Worm (Caenorhabditis elegans): ENCODE data around the gene ccep-135.

ccep-135 gene

ce11 chrIII:3065876-3066509 lies 25.7 kb upstream of the ccep-135 start:
- TF ChIP-seq zfh-2 (GFP tag; conservative IDR thresholded peaks at IDR 0.05) (0 out of 2 replicates have a peak, but pooled peaks have one; percentile 35), mcd-1 (GFP tag; IDR thresholded peaks at IDR 0.05) (peak; percentile 64), hrde-1 (tag; optimal IDR thresholded peaks at IDR 0.05; ENCODE audit: borderline replicate concordance) (no peak), ztf-6 (GFP tag; IDR thresholded peaks at IDR 0.05) (no peak), snpc-4 (GFP tag; optimal IDR thresholded peaks at IDR 0.05) (no peak), snpc-4 (tag; optimal IDR thresholded peaks at IDR 0.05) (no peak), attf-5 (GFP tag; optimal IDR thresholded peaks at IDR 0.05) (peak; percentile 69), lin-40 (tag; optimal IDR thresholded peaks at IDR 0.05) (peak; percentile 54), ceh-27 (GFP tag; optimal IDR thresholded peaks at IDR 0.05) (peak; percentile 59), ceh-91 (GFP tag; IDR thresholded peaks at IDR 0.05) (no peak), cebp-1 (GFP tag; IDR thresholded peaks at IDR 0.05) (no peak), cebp-1 (tag; optimal IDR thresholded peaks at IDR 0.05) (peak; percentile 75), rec-8 (tag; optimal IDR thresholded peaks at IDR 0.05) (no peak), F55B11.4 (tag; optimal IDR thresholded peaks at IDR 0.05; ENCODE audit: borderline replicate concordance, insufficient read depth) (no peak), nfya-1 (tag; optimal IDR thresholded peaks at IDR 0.05; ENCODE audit: borderline replicate concordance, insufficient read depth) (no peak), dox-1 (GFP tag; IDR thresholded peaks at IDR 0.05) (peak; percentile 48; the same call in 1 of the 2 replicates), madf-8 (GFP tag; conservative IDR thresholded peaks at IDR 0.05) (no peak), B0019.2 (GFP tag; conservative IDR thresholded peaks at IDR 0.05) (no peak), madf-6 (GFP tag; IDR thresholded peaks at IDR 0.05) (no peak), hmg-1.2 (GFP tag; IDR thresholded peaks at IDR 0.05) (peak; percentile 92), egrh-3 (GFP tag; IDR thresholded peaks at IDR 0.05) (peak; percentile 43), pha-4 (tag; optimal IDR thresholded peaks at IDR 0.05) (no peak), nhr-80 (tag; optimal IDR thresholded peaks at IDR 0.05) (peak; percentile 42), ztf-26 (tag; optimal IDR thresholded peaks at IDR 0.05) (peak; percentile 52), somi-1 (GFP tag; optimal IDR thresholded peaks at IDR 0.05) (peak; percentile 42), ceh-79 (tag; optimal IDR thresholded peaks at IDR 0.05) (no peak), attf-3 (GFP tag; conservative IDR thresholded peaks at IDR 0.05) (no peak), rcor-1 (GFP tag; IDR thresholded peaks at IDR 0.05) (no peak), F22D6.2 (tag; optimal IDR thresholded peaks at IDR 0.05) (no peak), lin-35 (GFP tag; optimal IDR thresholded peaks at IDR 0.05) (peak in 1 of 3 experiments; percentile 46), dpl-1 (GFP tag; optimal IDR thresholded peaks at IDR 0.05) (no peak), xnd-1 (tag; optimal IDR thresholded peaks at IDR 0.05) (no peak), bed-2 (GFP tag; IDR thresholded peaks at IDR 0.05) (no peak), let-526 (GFP tag; IDR thresholded peaks at IDR 0.05) (no peak), B0035.1 (tag; optimal IDR thresholded peaks at IDR 0.05) (no peak)

- TF ChIP-seq mcd-1 (GFP tag; IDR thresholded peaks at IDR 0.05) (peak; percentile 50; the same call in 1 of the 2 replicates), hmg-1.2 (GFP tag; IDR thresholded peaks at IDR 0.05) (peak; percentile 98), lsl-1 (GFP tag; optimal IDR thresholded peaks at IDR 0.05) (no peak)
These were observed 24.9 kb upstream of the ccep-135 start for ce11 chrIII:3066769-3067168.
